Worm (Caenorhabditis elegans): ENCODE data around the gene srw-36.

DNA sequence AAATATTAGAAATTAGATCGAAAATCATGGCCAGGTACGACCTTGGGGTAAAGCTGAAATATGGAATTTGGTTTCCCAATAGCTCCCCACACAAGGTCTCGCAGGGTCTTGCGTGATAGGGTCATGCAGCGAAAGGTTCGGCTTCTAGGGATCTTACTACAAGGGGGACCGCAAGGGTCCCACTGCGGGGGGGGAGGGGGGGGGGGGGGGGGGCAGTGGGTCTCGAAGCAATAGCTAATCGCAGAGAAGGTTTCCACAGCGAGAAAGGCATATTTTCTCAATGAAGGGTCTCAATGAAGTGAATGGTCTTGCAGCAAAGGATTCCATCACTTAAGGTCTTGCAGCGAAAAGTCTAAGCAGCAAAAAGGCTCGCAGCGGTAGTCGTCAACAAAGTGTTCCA is 10.0 kb downstream of the srw-36 start:
- TF ChIP-seq Y53F4B.3 (GFP tag; IDR thresholded peaks at IDR 0.05) (no peak), sdz-38 (tag; optimal IDR thresholded peaks at IDR 0.05) (no peak), ztf-26 (tag; optimal IDR thresholded peaks at IDR 0.05) (no peak), ceh-79 (tag; optimal IDR thresholded peaks at IDR 0.05) (no peak), F49E8.2 (tag; optimal IDR thresholded peaks at IDR 0.05; ENCODE audit: insufficient read depth) (no peak), lir-1 (GFP tag; conservative IDR thresholded peaks at IDR 0.05) (no peak), pha-4 (tag; optimal IDR thresholded peaks at IDR 0.05) (no peak)
